Worm (Caenorhabditis elegans): ENCODE results near the gene C50F4.6.

The C50F4.6 gene

DNA sequence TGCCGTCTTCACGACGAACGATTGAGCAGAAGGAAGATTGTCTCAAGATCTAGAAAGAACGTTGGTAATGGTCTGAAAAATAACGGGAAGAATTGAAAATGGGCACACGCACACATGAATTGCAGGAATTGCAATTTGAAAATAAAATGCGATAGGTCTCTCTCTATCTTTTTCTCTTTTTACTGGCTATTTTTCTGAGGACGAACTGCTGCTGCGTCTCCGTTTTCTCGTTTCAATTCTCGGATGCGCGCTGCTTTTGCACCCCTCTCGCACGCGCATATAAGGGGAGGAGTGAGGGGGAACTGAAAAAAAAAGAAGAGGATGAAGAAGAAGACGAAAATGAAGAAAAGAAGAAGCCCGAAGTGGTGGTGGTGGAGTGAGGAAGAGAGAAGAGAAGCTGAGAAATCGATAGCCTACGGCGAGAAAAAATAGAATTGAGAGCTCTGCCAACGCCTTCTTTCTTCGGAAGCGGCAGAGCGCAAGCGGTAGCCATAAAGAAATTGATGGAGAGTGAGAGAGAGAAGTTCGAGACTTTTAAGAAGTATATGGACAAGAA lies 15.8 kb downstream of the C50F4.6 start, which contains the start of gene rgef-1:
TSS of gene rgef-1 (minus strand) at position 51 of the 556 bp plus-strand sequence.
- peak; percentile 5 for TF ChIP-seq sptf-1 (tag; optimal IDR thresholded peaks at IDR 0.05)
- peak; percentile 91 for TF ChIP-seq ces-1 (GFP tag; optimal IDR thresholded peaks at IDR 0.05)
- TF ChIP-seq blmp-1 (tag; optimal IDR thresholded peaks at IDR 0.05) = no peak

DNA sequence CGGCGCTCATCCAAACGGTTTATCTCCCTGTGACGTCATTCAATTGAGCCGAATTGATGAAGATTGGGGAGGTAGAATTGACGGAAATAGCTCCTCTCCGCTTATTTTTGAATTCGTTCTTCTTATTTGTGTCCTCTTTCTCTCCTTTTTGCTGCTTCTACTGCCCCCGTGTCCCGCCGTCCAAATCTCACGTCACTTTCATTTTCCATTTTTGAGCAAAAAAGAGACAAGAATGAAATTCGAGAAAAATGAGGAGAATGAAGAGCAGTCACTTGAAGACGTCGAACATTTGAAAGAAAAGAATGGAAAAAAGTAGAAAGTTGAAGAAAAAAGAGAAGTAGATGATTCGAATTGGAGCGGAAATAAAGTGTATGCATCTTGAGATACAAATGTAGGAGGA lies 17.7 kb downstream of the C50F4.6 start:
- TF ChIP-seq nhr-28 (tag; optimal IDR thresholded peaks at IDR 0.05) = no peak
- no peak for TF ChIP-seq mls-2 (tag; optimal IDR thresholded peaks at IDR 0.05)
- TF ChIP-seq unc-62 (GFP tag; optimal IDR thresholded peaks at IDR 0.05) = no peak
- TF ChIP-seq nhr-237 (tag; optimal IDR thresholded peaks at IDR 0.05) = no peak
- peak; percentile 50 for TF ChIP-seq zip-8 (tag; optimal IDR thresholded peaks at IDR 0.05)
- no peak for TF ChIP-seq nhr-2 (tag; optimal IDR thresholded peaks at IDR 0.05)

DNA sequence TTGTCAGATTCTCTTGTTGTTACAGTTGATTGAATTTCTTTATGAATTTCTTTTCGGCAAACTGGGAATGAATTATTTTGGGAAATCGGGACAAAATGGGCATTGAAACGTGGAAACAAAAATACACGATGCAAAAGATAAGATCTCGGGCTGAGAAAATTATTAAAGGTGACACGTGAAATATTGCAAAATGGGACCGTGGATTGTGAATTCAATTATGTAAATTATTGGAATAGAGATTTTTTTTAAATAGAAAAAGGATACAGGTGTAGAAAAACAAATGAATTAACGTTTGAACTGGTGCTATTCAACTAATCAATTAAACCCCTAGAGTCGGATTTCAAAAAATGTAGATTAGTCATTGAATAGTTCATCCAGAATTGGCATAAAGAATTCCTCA lies 22.8 kb downstream of the C50F4.6 start, which contains the start of gene F25B3.4:
TSS of gene F25B3.4 (minus strand) at position 101 of the 400 bp plus-strand sequence.
- TF ChIP-seq mep-1 (tag; optimal IDR thresholded peaks at IDR 0.05) (no peak), unc-120 (tag; optimal IDR thresholded peaks at IDR 0.05; ENCODE audit: poor library complexity, severe bottlenecking) (no peak), unc-62 (GFP tag; optimal IDR thresholded peaks at IDR 0.05) (no peak), lin-32 (GFP tag; optimal IDR thresholded peaks at IDR 0.05) (no peak)

DNA sequence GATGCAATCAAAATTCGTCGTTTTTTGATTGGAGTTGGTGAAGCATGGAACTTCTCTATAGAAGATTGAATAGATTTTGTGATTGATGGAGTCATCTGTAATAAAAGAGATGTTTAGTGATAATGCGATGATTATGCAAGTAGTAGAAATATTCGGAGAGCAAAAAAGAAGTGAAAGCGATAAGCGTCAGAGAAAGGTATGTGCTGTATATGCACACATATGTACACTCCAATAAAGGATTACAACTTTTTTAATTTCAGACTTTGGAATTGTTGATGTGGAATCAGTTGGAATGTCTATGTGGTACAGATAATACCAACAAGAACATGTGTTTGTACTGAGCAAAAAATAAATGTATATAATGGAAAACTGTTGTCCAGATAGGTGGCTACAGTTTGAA lies 24.3 kb downstream of the C50F4.6 start, which contains the start of gene F25B3.5:
TSS of gene F25B3.5 (minus strand) at position 101 of the 400 bp plus-strand sequence.
- TF ChIP-seq sptf-1 (tag; optimal IDR thresholded peaks at IDR 0.05) (no peak), ztf-11 (tag; optimal IDR thresholded peaks at IDR 0.05) (no peak), hlh-1 (tag; optimal IDR thresholded peaks at IDR 0.05) (no peak), nhr-12 (tag; optimal IDR thresholded peaks at IDR 0.05) (no peak), drap-1 (GFP tag; optimal IDR thresholded peaks at IDR 0.05) (no peak), nhr-76 (tag; optimal IDR thresholded peaks at IDR 0.05) (no peak), flh-1 (GFP tag; optimal IDR thresholded peaks at IDR 0.05) (no peak), ceh-43 (GFP tag; optimal IDR thresholded peaks at IDR 0.05) (no peak), mep-1 (tag; optimal IDR thresholded peaks at IDR 0.05) (no peak), zip-8 (tag; optimal IDR thresholded peaks at IDR 0.05) (no peak), ceh-39 (tag; optimal IDR thresholded peaks at IDR 0.05) (no peak), blmp-1 (tag; optimal IDR thresholded peaks at IDR 0.05) (no peak), lin-13 (tag; optimal IDR thresholded peaks at IDR 0.05) (no peak), cnd-1 (tag; optimal IDR thresholded peaks at IDR 0.05) (no peak), ceh-83 (GFP tag; optimal IDR thresholded peaks at IDR 0.05) (no peak), lin-32 (GFP tag; optimal IDR thresholded peaks at IDR 0.05) (no peak), sem-2 (GFP tag; optimal IDR thresholded peaks at IDR 0.05) (no peak), mls-2 (tag; optimal IDR thresholded peaks at IDR 0.05) (no peak), tbx-8 (GFP tag; optimal IDR thresholded peaks at IDR 0.05) (no peak)

- no peak for TF ChIP-seq zip-8 (tag; optimal IDR thresholded peaks at IDR 0.05)
These were observed 25.2 kb downstream of the C50F4.6 start for ce11 chrV:9571056-9571455.

- TF ChIP-seq unc-120 (tag; optimal IDR thresholded peaks at IDR 0.05; ENCODE audit: poor library complexity, severe bottlenecking) = no peak
- no peak for TF ChIP-seq M03D4.4 (tag; optimal IDR thresholded peaks at IDR 0.05)
- TF ChIP-seq nhr-76 (tag; optimal IDR thresholded peaks at IDR 0.05) = no peak
- no peak for TF ChIP-seq nhr-2 (tag; optimal IDR thresholded peaks at IDR 0.05)
- no peak for TF ChIP-seq elt-3 (tag; optimal IDR thresholded peaks at IDR 0.05)
- no peak for TF ChIP-seq bed-3 (GFP tag; optimal IDR thresholded peaks at IDR 0.05)
- TF ChIP-seq mab-5 (tag; optimal IDR thresholded peaks at IDR 0.05) = no peak
- TF ChIP-seq mls-2 (tag; optimal IDR thresholded peaks at IDR 0.05) = no peak
- no peak for TF ChIP-seq pha-4 (tag; optimal IDR thresholded peaks at IDR 0.05)
- no peak for TF ChIP-seq blmp-1 (tag; optimal IDR thresholded peaks at IDR 0.05)
- no peak for TF ChIP-seq ceh-39 (tag; optimal IDR thresholded peaks at IDR 0.05)
- TF ChIP-seq tbx-8 (GFP tag; optimal IDR thresholded peaks at IDR 0.05) = no peak
These were observed 25.8 kb downstream of the C50F4.6 start for ce11 chrV:9571673-9572072.
